Fruit fly (Drosophila melanogaster) whole organism: ENCODE data around the gene CG10208.

ENCODE experiments used
- CG8478 ChIP-seq: fragments of >200 bp; optimal IDR thresholded peaks from 2 replicates; lab custom pipeline; 2018; ENCODE audit warnings: inconsistent platforms
- pan ChIP-seq: fragments of >200 bp; optimal IDR thresholded peaks from 2 replicates; lab custom pipeline; 2017
- psq ChIP-seq: fragments of >200 bp; optimal IDR thresholded peaks from 2 replicates; lab custom pipeline; 2017
- usp ChIP-seq: fragments of >200 bp; optimal IDR thresholded peaks from 2 replicates; lab custom pipeline; 2017; ENCODE audit warnings: missing biosample characterization, missing genetic modification characterization, mixed read lengths

dm6 chr3R:23735648-23736047 is 38.3 kb downstream of the CG10208 start:
- TF ChIP-seq usp (GFP tag; lab: Kevin White, UChicago) (no peak), pan (lab: Kevin White, UChicago) (no peak), psq (no peak), CG8478 (lab: Kevin White, UChicago) (no peak)
